Fruit fly (Drosophila melanogaster) whole organism, embryonic: ENCODE results near the gene CG15741.

Experiments
- ATbp ChIP-seq: fragments of 200-800 bp; sonication (Bioruptor generic); optimal IDR thresholded peaks from 2 replicates; lab custom pipeline; 2017; ENCODE audit warnings: missing biosample characterization, mild to moderate bottlenecking, missing genetic modification characterization, missing genetic modification reagents
- Antp ChIP-seq: fragments of 200-800 bp; sonication (Bioruptor generic); optimal IDR thresholded peaks from 3 replicates; lab custom pipeline; 2016; ENCODE audit warnings: missing biosample characterization, missing genetic modification characterization
- C15 ChIP-seq: fragments of 200-800 bp; sonication (Bioruptor generic); IDR thresholded peaks from 3 replicates; pipeline ENCODE4 v1.3.6; 2022; ENCODE audit warnings: missing biosample characterization, missing genetic modification characterization
- CG10366 ChIP-seq: fragments of 200-800 bp; sonication (Bioruptor generic); IDR thresholded peaks from 2 replicates; pipeline ENCODE4 v1.3.6; 2022; ENCODE audit warnings: missing biosample characterization, missing genetic modification characterization
- CG11456 ChIP-seq: fragments of 200-800 bp; sonication (Bioruptor generic); IDR thresholded peaks from 3 replicates; pipeline ENCODE4 v1.3.6; 2022; ENCODE audit warnings: missing biosample characterization, missing genetic modification characterization
- CG11723 ChIP-seq: fragments of 200-800 bp; sonication (Bioruptor generic); optimal IDR thresholded peaks from 2 replicates; lab custom pipeline; 2017; ENCODE audit warnings: missing biosample characterization, mild to moderate bottlenecking, missing genetic modification characterization
- CG12155 ChIP-seq: fragments of 200-800 bp; sonication (Bioruptor generic); optimal IDR thresholded peaks from 3 replicates; lab custom pipeline; 2016; ENCODE audit warnings: missing biosample characterization, missing genetic modification characterization
- CG13424 ChIP-seq: fragments of 200-800 bp; sonication (Bioruptor generic); optimal IDR thresholded peaks from 2 replicates; lab custom pipeline; 2019; ENCODE audit warnings: missing biosample characterization, mild to moderate bottlenecking, missing genetic modification characterization, moderate library complexity
- CG13775 ChIP-seq: fragments of 200-800 bp; sonication (Bioruptor generic); optimal IDR thresholded peaks from 3 replicates; lab custom pipeline; 2017; ENCODE audit warnings: missing biosample characterization, mild to moderate bottlenecking, missing genetic modification characterization
- CG1602 ChIP-seq: fragments of 200-800 bp; sonication (Bioruptor generic); optimal IDR thresholded peaks from 3 replicates; lab custom pipeline; 2016; ENCODE audit warnings: missing biosample characterization, missing genetic modification characterization
- CG2129 ChIP-seq: fragments of 200-800 bp; sonication (Bioruptor generic); IDR thresholded peaks from 2 replicates; pipeline ENCODE4 v1.3.6; 2022; ENCODE audit warnings: missing biosample characterization, missing genetic modification characterization; ENCODE audit not compliant: partially characterized antibody
- CG2889 ChIP-seq: fragments of 200-800 bp; sonication (Bioruptor generic); IDR thresholded peaks from 3 replicates; pipeline ENCODE4 v1.3.6; 2022; ENCODE audit warnings: missing biosample characterization, missing genetic modification characterization
- CG3065 ChIP-seq: fragments of 200-800 bp; sonication (Bioruptor generic); optimal IDR thresholded peaks from 2 replicates; lab custom pipeline; 2016; ENCODE audit warnings: missing biosample characterization, missing genetic modification characterization
- CG31224 ChIP-seq: fragments of 200-800 bp; sonication (Bioruptor generic); IDR thresholded peaks from 2 replicates; pipeline ENCODE4 v1.3.6; 2022; ENCODE audit warnings: missing biosample characterization, missing genetic modification characterization
- CG3163 ChIP-seq: fragments of 200-800 bp; sonication (Bioruptor generic); optimal IDR thresholded peaks from 3 replicates; lab custom pipeline; 2016; ENCODE audit warnings: missing biosample characterization, missing genetic modification characterization
- CG34422 ChIP-seq: fragments of 200-800 bp; sonication (Bioruptor generic); IDR thresholded peaks from 3 replicates; pipeline ENCODE4 v1.3.6; 2022; ENCODE audit warnings: missing biosample characterization, missing genetic modification characterization
- CG4730 ChIP-seq: fragments of 200-800 bp; sonication (Bioruptor generic); IDR thresholded peaks from 2 replicates; pipeline ENCODE4 v1.3.6; 2022; ENCODE audit warnings: missing biosample characterization, missing genetic modification characterization
- CG6813 ChIP-seq: fragments of 200-800 bp; sonication (Bioruptor generic); optimal IDR thresholded peaks from 2 replicates; lab custom pipeline; 2017; ENCODE audit warnings: missing biosample characterization, missing genetic modification characterization, mild to moderate bottlenecking, moderate library complexity, missing genetic modification reagents
- CG8089 ChIP-seq: fragments of 200-800 bp; sonication (Bioruptor generic); optimal IDR thresholded peaks from 3 replicates; lab custom pipeline; 2016; ENCODE audit warnings: missing biosample characterization, missing genetic modification characterization
- CG8478 ChIP-seq: fragments of >200 bp; optimal IDR thresholded peaks from 2 replicates; lab custom pipeline; 2018
- CG9437 ChIP-seq: fragments of 200-800 bp; sonication (Bioruptor generic); optimal IDR thresholded peaks from 2 replicates; lab custom pipeline; 2018; ENCODE audit warnings: missing biosample characterization, mild to moderate bottlenecking, missing genetic modification characterization
- CTCF ChIP-seq: fragments of 200-800 bp; sonication (Bioruptor generic); optimal IDR thresholded peaks from 2 replicates; lab custom pipeline; 2017; ENCODE audit warnings: missing biosample characterization, mild to moderate bottlenecking, missing genetic modification characterization, moderate library complexity
- Fer1 ChIP-seq: fragments of 200-800 bp; sonication (Bioruptor generic); optimal IDR thresholded peaks from 2 replicates; lab custom pipeline; 2017; ENCODE audit warnings: missing biosample characterization, mild to moderate bottlenecking, missing genetic modification characterization
- Hand ChIP-seq: fragments of 200-800 bp; sonication (Bioruptor generic); optimal IDR thresholded peaks from 2 replicates; lab custom pipeline; 2017; ENCODE audit warnings: mild to moderate bottlenecking, missing biosample characterization, missing genetic modification reagents, missing genetic modification characterization
- Hmx ChIP-seq: fragments of 200-800 bp; sonication (Bioruptor generic); optimal IDR thresholded peaks from 2 replicates; lab custom pipeline; 2016; ENCODE audit warnings: missing biosample characterization, missing genetic modification characterization
- Max ChIP-seq: fragments of 200-800 bp; sonication (Bioruptor generic); optimal IDR thresholded peaks from 2 replicates; lab custom pipeline; 2016; ENCODE audit warnings: missing biosample characterization, mild to moderate bottlenecking, missing genetic modification characterization
- Meics ChIP-seq: fragments of 200-800 bp; sonication (Bioruptor generic); optimal IDR thresholded peaks from 2 replicates; lab custom pipeline; 2017; ENCODE audit warnings: missing biosample characterization, mild to moderate bottlenecking, missing genetic modification characterization
- Poxn ChIP-seq: fragments of 200-800 bp; sonication (Bioruptor generic); IDR thresholded peaks from 2 replicates; pipeline ENCODE4 v1.3.6; 2022; ENCODE audit warnings: missing biosample characterization, missing genetic modification characterization
- Spps ChIP-seq: fragments of 200-800 bp; sonication (Bioruptor generic); optimal IDR thresholded peaks from 2 replicates; lab custom pipeline; 2018; ENCODE audit warnings: missing biosample characterization, mild to moderate bottlenecking, missing genetic modification characterization
- Sry-β ChIP-seq: fragments of 200-800 bp; sonication (Bioruptor generic); optimal IDR thresholded peaks from 2 replicates; lab custom pipeline; 2018; ENCODE audit warnings: missing biosample characterization, mild to moderate bottlenecking, missing genetic modification characterization, moderate library complexity
- Sry-δ ChIP-seq: fragments of 200-800 bp; sonication (Bioruptor generic); optimal IDR thresholded peaks from 2 replicates; lab custom pipeline; 2016; ENCODE audit warnings: missing biosample characterization, missing genetic modification characterization
- Vsx1 ChIP-seq: fragments of 200-800 bp; sonication (Bioruptor generic); optimal IDR thresholded peaks from 2 replicates; lab custom pipeline; 2017; ENCODE audit warnings: missing biosample characterization, mild to moderate bottlenecking, missing genetic modification characterization, missing genetic modification reagents
- Xbp1 ChIP-seq: fragments of 200-800 bp; sonication (Bioruptor generic); optimal IDR thresholded peaks from 3 replicates; lab custom pipeline; 2016; ENCODE audit warnings: missing biosample characterization, mild to moderate bottlenecking, missing genetic modification characterization
- bcd ChIP-seq: fragments of 200-800 bp; sonication (Bioruptor generic); optimal IDR thresholded peaks from 2 replicates; lab custom pipeline; 2017; ENCODE audit warnings: missing biosample characterization, mild to moderate bottlenecking, missing genetic modification characterization
- dati ChIP-seq: fragments of 200-800 bp; sonication (Bioruptor generic); IDR thresholded peaks from 2 replicates; pipeline ENCODE4 v1.3.6; 2022; ENCODE audit warnings: missing biosample characterization, missing genetic modification characterization
- dimm ChIP-seq: fragments of 200-800 bp; sonication (Bioruptor generic); IDR thresholded peaks from 2 replicates; pipeline ENCODE4 v1.3.6; 2022; ENCODE audit warnings: missing biosample characterization, missing genetic modification characterization
- eyg ChIP-seq: fragments of 200-800 bp; sonication (Bioruptor generic); optimal IDR thresholded peaks from 3 replicates; lab custom pipeline; 2016; ENCODE audit warnings: missing biosample characterization, missing genetic modification characterization
- fru ChIP-seq: fragments of >200 bp; optimal IDR thresholded peaks from 2 replicates; lab custom pipeline; 2017
- grn ChIP-seq: fragments of 200-800 bp; sonication (Bioruptor generic); optimal IDR thresholded peaks from 3 replicates; lab custom pipeline; 2017; ENCODE audit warnings: missing biosample characterization, missing genetic modification characterization
- ham ChIP-seq: fragments of 200-800 bp; sonication (Bioruptor generic); IDR thresholded peaks from 2 replicates; pipeline ENCODE4 v1.3.6; 2022; ENCODE audit warnings: missing biosample characterization, missing genetic modification characterization
- her ChIP-seq: fragments of 200-800 bp; sonication (Bioruptor generic); optimal IDR thresholded peaks from 2 replicates; lab custom pipeline; 2016; ENCODE audit warnings: missing biosample characterization, missing genetic modification characterization
- inv ChIP-seq: fragments of 200-800 bp; sonication (Bioruptor generic); IDR thresholded peaks from 2 replicates; pipeline ENCODE4 v1.3.6; 2022; ENCODE audit warnings: missing biosample characterization, missing genetic modification characterization; ENCODE audit not compliant: partially characterized antibody
- kay ChIP-seq: fragments of 200-800 bp; sonication (Bioruptor generic); optimal IDR thresholded peaks from 2 replicates; lab custom pipeline; 2016; ENCODE audit warnings: missing biosample characterization, missing genetic modification characterization
- knrl ChIP-seq: fragments of 200-800 bp; sonication (Bioruptor generic); IDR thresholded peaks from 3 replicates; pipeline ENCODE4 v1.3.6; 2022; ENCODE audit warnings: missing biosample characterization, missing genetic modification characterization; ENCODE audit not compliant: partially characterized antibody
- sisA ChIP-seq: fragments of 200-800 bp; sonication (Bioruptor generic); IDR thresholded peaks from 2 replicates; pipeline ENCODE4 v1.3.6; 2022; ENCODE audit warnings: missing biosample characterization, missing genetic modification characterization
- slbo ChIP-seq: fragments of 200-800 bp; sonication (Bioruptor generic); IDR thresholded peaks from 2 replicates; pipeline ENCODE4 v1.3.6; 2022; ENCODE audit warnings: missing biosample characterization, missing genetic modification characterization
- so ChIP-seq: fragments of 200-800 bp; sonication (Bioruptor generic); IDR thresholded peaks from 3 replicates; pipeline ENCODE4 v1.3.6; 2022; ENCODE audit warnings: missing biosample characterization, missing genetic modification characterization
- tgo ChIP-seq: fragments of 200-800 bp; sonication (Bioruptor generic); IDR thresholded peaks from 3 replicates; pipeline ENCODE4 v1.3.6; 2022; ENCODE audit warnings: missing biosample characterization, missing genetic modification characterization
- tin ChIP-seq: fragments of 200-800 bp; sonication (Bioruptor generic); optimal IDR thresholded peaks from 3 replicates; lab custom pipeline; 2016; ENCODE audit warnings: missing biosample characterization, missing genetic modification characterization
- tio ChIP-seq: fragments of 200-800 bp; sonication (Bioruptor generic); optimal IDR thresholded peaks from 2 replicates; lab custom pipeline; 2017; ENCODE audit warnings: missing biosample characterization, missing genetic modification characterization, inconsistent platforms
- tna ChIP-seq: fragments of 200-800 bp; sonication (Bioruptor generic); IDR thresholded peaks from 2 replicates; pipeline ENCODE4 v1.3.6; 2022; ENCODE audit warnings: missing biosample characterization, missing genetic modification characterization; ENCODE audit not compliant: partially characterized antibody

Gene CG15741

dm6 chrX:11857522-11858438 lies 20.0 kb upstream of the CG15741 start (continued):
- TF ChIP-seq Antp (GFP tag; lab: Kevin White, UChicago): peak; percentile 64
- peak; percentile 26 for TF ChIP-seq CG6813 (GFP tag; lab: Kevin White, UChicago)
- peak; percentile 36 for TF ChIP-seq CG13775 (GFP tag; lab: Kevin White, UChicago)
- TF ChIP-seq C15: peak; percentile 44; the same call in 1 of the 3 replicates
- no peak for TF ChIP-seq Hand (GFP tag; lab: Kevin White, UChicago)
- no peak for TF ChIP-seq ham (GFP tag; lab: Robert Waterston, UW)
- peak; percentile 33 for TF ChIP-seq kay (GFP tag; lab: Kevin White, UChicago)
- TF ChIP-seq CG8478 (lab: Kevin White, UChicago): no peak
- TF ChIP-seq so (GFP tag; lab: Robert Waterston, UW): peak; percentile 78
- no peak for TF ChIP-seq her (GFP tag; lab: Kevin White, UChicago)
- TF ChIP-seq Vsx1: peak; percentile 47
- TF ChIP-seq tio (GFP tag; lab: Kevin White, UChicago): peak; percentile 18
- peak; percentile 38 for TF ChIP-seq CG9437 (GFP tag; lab: Kevin White, UChicago)
- peak; percentile 69 for TF ChIP-seq ATbp (GFP tag; lab: Kevin White, UChicago)
- TF ChIP-seq CG2889 (GFP tag; lab: Robert Waterston, UW): 0 out of 3 replicates have a peak, but pooled peaks have one; percentile 35
- no peak for TF ChIP-seq fru
- no peak for TF ChIP-seq Poxn (GFP tag; lab: Robert Waterston, UW)
- TF ChIP-seq CG13424: peak; percentile 77
- TF ChIP-seq tgo (GFP tag; lab: Robert Waterston, UW): peak; percentile 81
- peak; percentile 57 for TF ChIP-seq Fer1 (GFP tag; lab: Kevin White, UChicago)
- no peak for TF ChIP-seq Sry-β (GFP tag; lab: Kevin White, UChicago)
- peak; percentile 32 for TF ChIP-seq CG1602 (GFP tag; lab: Kevin White, UChicago)
- no peak for TF ChIP-seq Sry-δ
- no peak for TF ChIP-seq dati
- peak; percentile 52 for TF ChIP-seq CG31224
- TF ChIP-seq Max (GFP tag; lab: Kevin White, UChicago): peak; percentile 41
- peak; percentile 56 for TF ChIP-seq Hmx (GFP tag; lab: Kevin White, UChicago)
- peak; percentile 76 for TF ChIP-seq CG34422
- no peak for TF ChIP-seq inv (GFP tag; lab: Robert Waterston, UW)
- TF ChIP-seq Spps (tag; lab: Kevin White, UChicago): peak; percentile 46
- TF ChIP-seq CG10366 (GFP tag; lab: Robert Waterston, UW): peak; percentile 78
- peak; percentile 36 for TF ChIP-seq CG11723 (GFP tag; lab: Kevin White, UChicago)
- peak; percentile 45 for TF ChIP-seq CG12155 (GFP tag; lab: Kevin White, UChicago)
- TF ChIP-seq sisA (GFP tag; lab: Robert Waterston, UW): peak; percentile 71
- peak; percentile 64 for TF ChIP-seq bcd (GFP tag; lab: Kevin White, UChicago)
- TF ChIP-seq CG3065 (GFP tag; lab: Kevin White, UChicago): no peak
- TF ChIP-seq CG4730 (GFP tag; lab: Robert Waterston, UW): peak; percentile 79
- TF ChIP-seq CG2129 (GFP tag; lab: Robert Waterston, UW): no peak
- TF ChIP-seq CTCF (GFP tag; lab: Kevin White, UChicago): peak; percentile 55
- peak; percentile 26 for TF ChIP-seq CG8089 (GFP tag; lab: Kevin White, UChicago)
- TF ChIP-seq Meics: peak; percentile 51
- TF ChIP-seq dimm (GFP tag; lab: Robert Waterston, UW): peak; percentile 76
- TF ChIP-seq slbo (GFP tag; lab: Robert Waterston, UW): peak; percentile 63
- peak; percentile 62 for TF ChIP-seq Xbp1 (GFP tag; lab: Kevin White, UChicago)
- TF ChIP-seq CG3163 (GFP tag; lab: Kevin White, UChicago): no peak
- TF ChIP-seq knrl: no peak
- no peak for TF ChIP-seq tna (GFP tag; lab: Robert Waterston, UW)
- TF ChIP-seq tin (GFP tag; lab: Kevin White, UChicago): peak; percentile 60
- peak; percentile 55 for TF ChIP-seq eyg (GFP tag; lab: Kevin White, UChicago)
- peak; percentile 22 for TF ChIP-seq grn (GFP tag; lab: Kevin White, UChicago)
- peak; percentile 83 for TF ChIP-seq CG11456
